Worm (Caenorhabditis elegans): Measurements from ENCODE around the gene egl-43.

DNA sequence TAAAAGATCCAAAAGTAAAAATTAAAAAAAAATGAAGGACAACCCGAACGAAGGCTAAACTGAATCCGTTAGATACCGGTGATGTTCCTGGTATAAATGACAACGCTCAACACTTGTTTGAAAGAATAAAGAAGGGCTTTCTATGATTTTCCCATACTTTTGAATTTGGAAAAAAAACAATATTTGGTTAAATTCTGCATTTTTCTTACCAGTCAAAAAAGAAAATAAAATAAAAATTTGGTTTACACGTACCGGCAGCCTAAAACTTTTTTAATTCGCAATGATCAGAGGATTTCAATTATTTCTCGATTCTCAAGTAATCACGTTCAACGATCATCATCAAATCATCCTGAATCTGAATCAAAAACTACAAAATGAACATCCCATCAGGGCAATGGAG lies 46.6 kb downstream of the egl-43 start, which contains the start of gene ZK892.3:
- TF ChIP-seq W03F9.2 (tag; optimal IDR thresholded peaks at IDR 0.05) (no peak), dao-5 (tag; optimal IDR thresholded peaks at IDR 0.05) (no peak)

All from whole organism, L4/young adult.